Worm (Caenorhabditis elegans) whole organism, late embryonic: ENCODE results near the gene fat-7.

ENCODE experiments used
- T23F11.4 ChIP-seq: fragments of 200-800 bp; sonication (Bioruptor generic); optimal IDR thresholded peaks from 2 replicates; lab custom pipeline; 2018; ENCODE audit warnings: mild to moderate bottlenecking, missing genetic modification characterization, missing compliant biosample characterization
- ama-1 ChIP-seq: fragments of 150-350 bp; optimal IDR thresholded peaks from 2 replicates; lab custom pipeline; 2014
- ceh-9 ChIP-seq: sonication (generic microtip); optimal IDR thresholded peaks from 2 replicates; lab custom pipeline; 2016; ENCODE audit warnings: mild to moderate bottlenecking, missing genetic modification characterization, inconsistent platforms, missing compliant biosample characterization
- fkh-10 ChIP-seq: fragments of 150-350 bp; optimal IDR thresholded peaks from 2 replicates; lab custom pipeline; 2014; ENCODE audit warnings: missing biosample characterization, missing genetic modification reagents, missing genetic modification characterization
- madf-2 ChIP-seq: sonication (generic microtip); optimal IDR thresholded peaks from 2 replicates; lab custom pipeline; 2017; ENCODE audit warnings: missing genetic modification characterization, missing compliant biosample characterization
- nhr-232 ChIP-seq: sonication (generic microtip); optimal IDR thresholded peaks from 2 replicates; lab custom pipeline; 2016; ENCODE audit warnings: missing genetic modification characterization, missing compliant biosample characterization
- pag-3 ChIP-seq: sonication (generic microtip); optimal IDR thresholded peaks from 2 replicates; lab custom pipeline; 2016; ENCODE audit warnings: missing compliant biosample characterization, missing genetic modification characterization, borderline replicate concordance
- pat-9 ChIP-seq: fragments of 200-800 bp; sonication (Bioruptor generic); optimal IDR thresholded peaks from 2 replicates; lab custom pipeline; 2018; ENCODE audit warnings: mild to moderate bottlenecking, missing genetic modification characterization, moderate library complexity, missing compliant biosample characterization
- pha-4 ChIP-seq: fragments of 150-350 bp; optimal IDR thresholded peaks from 2 replicates; lab custom pipeline; 2018; ENCODE audit warnings: missing biosample characterization, missing genetic modification reagents, missing genetic modification characterization

DNA sequence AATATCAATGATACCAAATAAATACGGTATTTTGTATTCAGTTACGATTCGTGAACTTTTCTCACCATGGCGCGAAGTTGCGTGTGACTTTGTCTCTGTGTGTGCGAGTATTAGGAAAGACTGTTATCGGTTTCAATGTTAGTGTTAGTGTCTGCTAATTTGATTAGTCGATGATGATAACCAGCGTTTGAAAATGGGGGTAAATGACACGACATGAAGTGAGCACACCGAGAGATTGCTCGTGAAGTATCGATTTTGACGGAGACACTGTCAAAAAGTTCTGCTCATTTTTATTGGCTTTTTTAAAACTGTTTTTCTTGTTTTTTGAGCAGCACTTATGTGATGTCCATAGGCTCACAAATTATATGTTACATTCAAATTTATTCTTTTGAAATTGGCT, 45.5 kb upstream of the fat-7 start:
- TF ChIP-seq madf-2 (tag; lab: Kevin White, UChicago) (no peak), ceh-9 (no peak), pha-4 (tag; lab: Kevin White, UChicago) (no peak), fkh-10 (GFP tag; lab: Kevin White, UChicago) (no peak), pag-3 (tag; lab: Kevin White, UChicago) (no peak), nhr-232 (tag; lab: Kevin White, UChicago) (no peak), pat-9 (tag; lab: Kevin White, UChicago) (no peak), T23F11.4 (GFP tag; lab: Kevin White, UChicago) (no peak), ama-1 (lab: Kevin White, UChicago) (peak; percentile 40)
